Worm (Caenorhabditis elegans) whole organism, L1 larva: ENCODE measurements around the gene rnh-1.1.

Experiments used
- ama-1 ChIP-seq: fragments of 150-350 bp; optimal IDR thresholded peaks from 2 replicates; lab custom pipeline; 2014
- nhr-76 ChIP-seq: sonication (generic microtip); optimal IDR thresholded peaks from 2 replicates; lab custom pipeline; 2017; ENCODE audit warnings: missing biosample characterization, missing genetic modification characterization
- skn-1 ChIP-seq: fragments of 150-350 bp; optimal IDR thresholded peaks from 2 replicates; lab custom pipeline; 2014; ENCODE audit warnings: missing biosample characterization, missing genetic modification characterization
- sptf-1 ChIP-seq: fragments of 150-350 bp; optimal IDR thresholded peaks from 2 replicates; lab custom pipeline; 2014; ENCODE audit warnings: missing biosample characterization, missing genetic modification characterization
- unc-130 ChIP-seq: fragments of 150-350 bp; optimal IDR thresholded peaks from 2 replicates; lab custom pipeline; 2017; ENCODE audit warnings: missing biosample characterization, missing genetic modification characterization, inconsistent platforms

- TF ChIP-seq unc-130: no peak
- TF ChIP-seq skn-1: no peak
- TF ChIP-seq ama-1 (lab: Kevin White, UChicago): no peak
- TF ChIP-seq nhr-76 (tag; lab: Kevin White, UChicago): no peak
- no peak for TF ChIP-seq sptf-1 (tag; lab: Kevin White, UChicago)
Measured at ce11 chrII:7577412-7577811, 51.9 kb downstream of the rnh-1.1 start, which contains the start of gene F35D2.6.
